Fruit fly (Drosophila melanogaster) whole organism, prepupa: ENCODE results near the gene Agpat2.
A peak's percentile ranks its signal among the peaks of the same experiment; 100 is the strongest.

Experiments used
- CG10669 ChIP-seq: fragments of 200-800 bp; sonication (Bioruptor generic); optimal IDR thresholded peaks from 3 replicates; lab custom pipeline; 2018; ENCODE audit warnings: missing biosample characterization, mild to moderate bottlenecking, missing genetic modification characterization, moderate library complexity
- CG11294 ChIP-seq: fragments of 200-800 bp; sonication (Bioruptor generic); IDR thresholded peaks from 2 replicates; pipeline ENCODE4 v1.3.6; 2022; ENCODE audit warnings: missing biosample characterization, missing genetic modification characterization
- CG11762 ChIP-seq: fragments of 200-800 bp; sonication (Bioruptor generic); optimal IDR thresholded peaks from 3 replicates; lab custom pipeline; 2016; ENCODE audit warnings: missing biosample characterization, missing genetic modification characterization; ENCODE audit not compliant: insufficient read depth
- CG11902 ChIP-seq: fragments of 200-800 bp; sonication (Bioruptor generic); optimal IDR thresholded peaks from 3 replicates; lab custom pipeline; 2016; ENCODE audit warnings: missing biosample characterization, missing genetic modification characterization
- CG15336 ChIP-seq: fragments of 200-800 bp; sonication (Bioruptor generic); IDR thresholded peaks from 2 replicates; pipeline ENCODE4 v1.3.6; 2022; ENCODE audit warnings: missing biosample characterization, missing genetic modification characterization
- CG1621 ChIP-seq: fragments of 200-800 bp; sonication (Bioruptor generic); optimal IDR thresholded peaks from 3 replicates; lab custom pipeline; 2018; ENCODE audit warnings: missing biosample characterization, mild to moderate bottlenecking, missing genetic modification characterization
- CG16779 ChIP-seq: fragments of 200-800 bp; sonication (Bioruptor generic); optimal IDR thresholded peaks from 3 replicates; lab custom pipeline; 2017; ENCODE audit warnings: missing biosample characterization, mild to moderate bottlenecking, missing genetic modification characterization
- CG3032 ChIP-seq: fragments of 200-800 bp; optimal IDR thresholded peaks from 2 replicates; lab custom pipeline; 2019; ENCODE audit warnings: missing biosample characterization, mild to moderate bottlenecking, missing genetic modification characterization, moderate library complexity
- CG31627 ChIP-seq: fragments of 200-800 bp; sonication (Bioruptor generic); optimal IDR thresholded peaks from 3 replicates; lab custom pipeline; 2016; ENCODE audit warnings: missing biosample characterization, missing genetic modification characterization
- CG32006 ChIP-seq: fragments of 200-800 bp; sonication (Bioruptor generic); optimal IDR thresholded peaks from 3 replicates; lab custom pipeline; 2017; ENCODE audit warnings: missing biosample characterization, mild to moderate bottlenecking, missing genetic modification characterization
- CG34406 ChIP-seq: fragments of 200-800 bp; sonication (Bioruptor generic); optimal IDR thresholded peaks from 3 replicates; lab custom pipeline; 2016; ENCODE audit warnings: missing biosample characterization, missing genetic modification characterization
- CG3919 ChIP-seq: fragments of 200-800 bp; sonication (Bioruptor generic); optimal IDR thresholded peaks from 3 replicates; lab custom pipeline; 2016; ENCODE audit warnings: missing biosample characterization, missing genetic modification characterization
- CG6163 ChIP-seq: fragments of 200-800 bp; sonication (Bioruptor generic); IDR thresholded peaks from 3 replicates; pipeline ENCODE4 v1.3.6; 2022; ENCODE audit warnings: missing biosample characterization, missing genetic modification characterization
- CG6276 ChIP-seq: fragments of 200-800 bp; sonication (Bioruptor generic); optimal IDR thresholded peaks from 2 replicates; lab custom pipeline; 2017; ENCODE audit warnings: missing biosample characterization, mild to moderate bottlenecking, missing genetic modification characterization
- CG6792 ChIP-seq: fragments of 200-800 bp; sonication (Bioruptor generic); optimal IDR thresholded peaks from 3 replicates; lab custom pipeline; 2016; ENCODE audit warnings: missing biosample characterization, missing genetic modification characterization
- CG6808 ChIP-seq: fragments of 200-800 bp; sonication (Bioruptor generic); optimal IDR thresholded peaks from 3 replicates; lab custom pipeline; 2017; ENCODE audit warnings: missing biosample characterization, missing genetic modification characterization, mild to moderate bottlenecking, moderate library complexity, missing genetic modification reagents
- CG6854 ChIP-seq: fragments of 200-800 bp; sonication (Bioruptor generic); optimal IDR thresholded peaks from 2 replicates; lab custom pipeline; 2017; ENCODE audit warnings: missing biosample characterization, mild to moderate bottlenecking, missing genetic modification characterization
- CG7368 ChIP-seq: fragments of 200-800 bp; sonication (Bioruptor generic); optimal IDR thresholded peaks from 3 replicates; lab custom pipeline; 2016; ENCODE audit warnings: missing biosample characterization, missing genetic modification characterization
- CG8119 ChIP-seq: fragments of 200-800 bp; sonication (Bioruptor generic); IDR thresholded peaks from 3 replicates; pipeline ENCODE4 v1.3.6; 2022; ENCODE audit warnings: missing biosample characterization, missing genetic modification characterization
- CG8319 ChIP-seq: fragments of 200-800 bp; sonication (Bioruptor generic); optimal IDR thresholded peaks from 3 replicates; lab custom pipeline; 2016; ENCODE audit warnings: missing biosample characterization, missing genetic modification characterization
- CG8632 ChIP-seq: fragments of 200-800 bp; sonication (Bioruptor generic); optimal IDR thresholded peaks from 3 replicates; lab custom pipeline; 2016; ENCODE audit warnings: missing biosample characterization, missing genetic modification characterization
- CG9139 ChIP-seq: fragments of 200-800 bp; sonication (Bioruptor generic); optimal IDR thresholded peaks from 3 replicates; lab custom pipeline; 2017; ENCODE audit warnings: missing biosample characterization, mild to moderate bottlenecking, missing genetic modification characterization
- Eip75B ChIP-seq: fragments of 200-800 bp; sonication (Bioruptor generic); optimal IDR thresholded peaks from 3 replicates; lab custom pipeline; 2016; ENCODE audit warnings: missing biosample characterization, missing genetic modification characterization
- Eip78C ChIP-seq: fragments of 200-800 bp; sonication (Bioruptor generic); peaks from one replicate; lab custom pipeline; 2016; ENCODE audit warnings: missing biosample characterization, missing genetic modification characterization
- Eip93F ChIP-seq: fragments of 200-800 bp; sonication (Bioruptor generic); optimal IDR thresholded peaks from 2 replicates; lab custom pipeline; 2016; ENCODE audit warnings: missing biosample characterization, mild to moderate bottlenecking, missing genetic modification characterization
- Ets21C ChIP-seq: fragments of 200-800 bp; sonication (Bioruptor generic); optimal IDR thresholded peaks from 3 replicates; lab custom pipeline; 2016; ENCODE audit warnings: missing biosample characterization, missing genetic modification characterization
- Ets96B ChIP-seq: fragments of 200-800 bp; optimal IDR thresholded peaks from 2 replicates; lab custom pipeline; 2019; ENCODE audit warnings: missing biosample characterization, mild to moderate bottlenecking, missing genetic modification characterization, moderate library complexity
- Gug ChIP-seq: fragments of 200-800 bp; sonication (Bioruptor generic); IDR thresholded peaks from 2 replicates; pipeline ENCODE4 v1.3.6; 2022; ENCODE audit warnings: missing biosample characterization, missing genetic modification characterization
- Hr38 ChIP-seq: sonication (Bioruptor generic); optimal IDR thresholded peaks from 2 replicates; lab custom pipeline; 2016; ENCODE audit warnings: missing biosample characterization, missing genetic modification characterization
- Hr39 ChIP-seq: fragments of 200-800 bp; sonication (Bioruptor generic); optimal IDR thresholded peaks from 2 replicates; lab custom pipeline; 2016; ENCODE audit warnings: missing biosample characterization, missing genetic modification characterization
- Hr4 ChIP-seq: fragments of 200-800 bp; sonication (Bioruptor generic); optimal IDR thresholded peaks from 3 replicates; lab custom pipeline; 2016; ENCODE audit warnings: missing biosample characterization, missing genetic modification characterization
- Lpt ChIP-seq: fragments of 200-800 bp; sonication (Bioruptor generic); optimal IDR thresholded peaks from 3 replicates; lab custom pipeline; 2016; ENCODE audit warnings: missing biosample characterization, missing genetic modification characterization
- Met ChIP-seq: fragments of 200-800 bp; sonication (Bioruptor generic); optimal IDR thresholded peaks from 3 replicates; lab custom pipeline; 2016; ENCODE audit warnings: missing biosample characterization, missing genetic modification characterization
- OdsH ChIP-seq: fragments of 200-800 bp; sonication (Bioruptor generic); optimal IDR thresholded peaks from 3 replicates; lab custom pipeline; 2016; ENCODE audit warnings: missing biosample characterization, missing genetic modification characterization
- Smox ChIP-seq: fragments of 200-800 bp; sonication (Bioruptor generic); optimal IDR thresholded peaks from 3 replicates; lab custom pipeline; 2016; ENCODE audit warnings: missing biosample characterization, missing genetic modification characterization
- Sox102F ChIP-seq: fragments of 200-800 bp; sonication (Bioruptor generic); optimal IDR thresholded peaks from 2 replicates; lab custom pipeline; 2016; ENCODE audit warnings: missing biosample characterization, mild to moderate bottlenecking, missing genetic modification characterization
- Sox14 ChIP-seq: fragments of 200-800 bp; sonication (Bioruptor generic); optimal IDR thresholded peaks from 3 replicates; lab custom pipeline; 2016; ENCODE audit warnings: missing biosample characterization, missing genetic modification characterization
- Sox15 ChIP-seq: fragments of 200-800 bp; sonication (Bioruptor generic); optimal IDR thresholded peaks from 3 replicates; lab custom pipeline; 2016; ENCODE audit warnings: missing biosample characterization, missing genetic modification characterization
- cyc ChIP-seq: fragments of 200-800 bp; sonication (Bioruptor generic); optimal IDR thresholded peaks from 3 replicates; lab custom pipeline; 2016; ENCODE audit warnings: missing biosample characterization, missing genetic modification characterization
- dac ChIP-seq: fragments of 200-800 bp; sonication (Bioruptor generic); optimal IDR thresholded peaks from 2 replicates; lab custom pipeline; 2017; ENCODE audit warnings: missing biosample characterization, mild to moderate bottlenecking, missing genetic modification characterization
- dsx ChIP-seq: fragments of 200-800 bp; optimal IDR thresholded peaks from 3 replicates; lab custom pipeline; 2019; ENCODE audit warnings: missing biosample characterization, mild to moderate bottlenecking, missing genetic modification characterization, moderate library complexity; ENCODE audit not compliant: poor library complexity, severe bottlenecking
- fd59A ChIP-seq: fragments of 200-800 bp; sonication (Bioruptor generic); optimal IDR thresholded peaks from 2 replicates; lab custom pipeline; 2017; ENCODE audit warnings: missing biosample characterization, mild to moderate bottlenecking, missing genetic modification characterization, missing genetic modification reagents
- fd85E ChIP-seq: fragments of 200-800 bp; sonication (Bioruptor generic); optimal IDR thresholded peaks from 3 replicates; lab custom pipeline; 2016; ENCODE audit warnings: missing biosample characterization, missing genetic modification characterization
- lz ChIP-seq: fragments of 200-800 bp; sonication (Bioruptor generic); optimal IDR thresholded peaks from 3 replicates; lab custom pipeline; 2016; ENCODE audit warnings: missing biosample characterization, missing genetic modification characterization
- net ChIP-seq: fragments of 200-800 bp; sonication (Bioruptor generic); optimal IDR thresholded peaks from 3 replicates; lab custom pipeline; 2016; ENCODE audit warnings: missing biosample characterization, missing genetic modification characterization
- pdm3 ChIP-seq: fragments of 200-800 bp; sonication (Bioruptor generic); optimal IDR thresholded peaks from 3 replicates; lab custom pipeline; 2016; ENCODE audit warnings: missing biosample characterization, missing genetic modification characterization
- salr ChIP-seq, 2 experiments: fragments of 200-800 bp; sonication (Bioruptor generic); optimal IDR thresholded peaks; 3 replicates each; lab custom pipeline; 2016 to 2018; ENCODE audit warnings: missing biosample characterization in 2 of 2, missing genetic modification characterization in 2 of 2, mild to moderate bottlenecking in 1 of 2
- spab ChIP-seq: fragments of 200-800 bp; sonication (Bioruptor generic); optimal IDR thresholded peaks from 2 replicates; lab custom pipeline; 2017; ENCODE audit warnings: missing biosample characterization, mild to moderate bottlenecking, missing genetic modification characterization, missing genetic modification reagents
- ss ChIP-seq, 2 experiments: fragments of 200-800 bp; sonication (Bioruptor generic); optimal IDR thresholded peaks; 2 replicates in 1 of 2; 3 replicates in 1 of 2; lab custom pipeline; 2017 to 2018; ENCODE audit warnings: mild to moderate bottlenecking in 2 of 2, missing biosample characterization in 2 of 2, missing genetic modification characterization in 2 of 2, moderate library complexity in 1 of 2
- svp ChIP-seq: fragments of 200-800 bp; sonication (Bioruptor generic); peaks from one replicate; lab custom pipeline; 2016; ENCODE audit warnings: missing biosample characterization, missing genetic modification characterization
- topi ChIP-seq: fragments of 200-800 bp; sonication (Bioruptor generic); optimal IDR thresholded peaks from 3 replicates; lab custom pipeline; 2016; ENCODE audit warnings: missing biosample characterization, missing genetic modification characterization
- vri ChIP-seq: fragments of 200-800 bp; sonication (Bioruptor generic); optimal IDR thresholded peaks from 3 replicates; lab custom pipeline; 2016; ENCODE audit warnings: missing biosample characterization, mild to moderate bottlenecking, missing genetic modification characterization

Agpat2 gene

dm6 chr2L:8473448-8473847, 9.7 kb upstream of the Agpat2 start:
- TF ChIP-seq CG8632 (GFP tag; lab: Kevin White, UChicago) (peak; percentile 68), CG31627 (GFP tag; lab: Kevin White, UChicago) (peak; percentile 73), fd59A (GFP tag; lab: Kevin White, UChicago) (peak; percentile 62), CG3919 (peak; percentile 77), Ets96B (peak; percentile 67), Hr39 (GFP tag; lab: Kevin White, UChicago) (peak; percentile 70), Smox (GFP tag; lab: Kevin White, UChicago) (peak; percentile 63), OdsH (GFP tag; lab: Kevin White, UChicago) (peak; percentile 66), dac (no peak), salr (GFP tag; optimal IDR thresholded peaks at IDR 0.05; lab: Kevin White, UChicago) (peak; percentile 41 to 44), Ets21C (GFP tag; lab: Kevin White, UChicago) (peak; percentile 56), vri (GFP tag; lab: Kevin White, UChicago) (peak; percentile 61), CG32006 (GFP tag; lab: Kevin White, UChicago) (peak; percentile 58), CG9139 (peak; percentile 27), svp (GFP tag; lab: Kevin White, UChicago) (peak; percentile 94), CG15336 (GFP tag; lab: Robert Waterston, UW) (peak; percentile 72), CG11294 (peak; percentile 31; the same call in 1 of the 2 replicates), ss (GFP tag; optimal IDR thresholded peaks at IDR 0.05; lab: Kevin White, UChicago) (peak; percentile 81 to 82), Gug (GFP tag; lab: Robert Waterston, UW) (peak; percentile 40; the same call in 1 of the 2 replicates), CG3032 (tag; lab: Kevin White, UChicago) (peak; percentile 81), Sox15 (peak; percentile 69), Hr38 (GFP tag; lab: Kevin White, UChicago) (no peak), CG6276 (GFP tag; lab: Kevin White, UChicago) (peak; percentile 39), CG16779 (tag; lab: Kevin White, UChicago) (peak; percentile 35), Sox102F (peak; percentile 78), Eip78C (GFP tag; lab: Kevin White, UChicago) (peak; percentile 94), Met (peak; percentile 85), CG11902 (GFP tag; lab: Kevin White, UChicago) (peak; percentile 70), CG8319 (peak; percentile 72), Eip93F (GFP tag; lab: Kevin White, UChicago) (peak; percentile 34), cyc (peak; percentile 74), CG7368 (GFP tag; lab: Kevin White, UChicago) (peak; percentile 69), CG34406 (GFP tag; lab: Kevin White, UChicago) (peak; percentile 71), pdm3 (GFP tag; lab: Kevin White, UChicago) (peak; percentile 73), net (GFP tag; lab: Kevin White, UChicago) (peak; percentile 79), spab (GFP tag; lab: Kevin White, UChicago) (peak; percentile 84), CG6792 (GFP tag; lab: Kevin White, UChicago) (peak; percentile 74), CG1621 (tag; lab: Kevin White, UChicago) (peak; percentile 58), Lpt (GFP tag; lab: Kevin White, UChicago) (peak; percentile 36), CG10669 (GFP tag; lab: Kevin White, UChicago) (peak; percentile 84), Sox14 (GFP tag; lab: Kevin White, UChicago) (peak; percentile 85), fd85E (GFP tag; lab: Kevin White, UChicago) (peak; percentile 31), dsx (GFP tag; lab: Kevin White, UChicago) (peak; percentile 63), CG11762 (GFP tag; lab: Kevin White, UChicago) (peak; percentile 50), Eip75B (GFP tag; lab: Kevin White, UChicago) (peak; percentile 73), CG6163 (peak; percentile 75; the same call in 2 of the 3 replicates), CG6854 (GFP tag; lab: Kevin White, UChicago) (peak; percentile 78), CG8119 (peak; percentile 71; the same call in 2 of the 3 replicates), CG6808 (GFP tag; lab: Kevin White, UChicago) (peak; percentile 84), Hr4 (peak; percentile 51), lz (GFP tag; lab: Kevin White, UChicago) (peak; percentile 77), topi (GFP tag; lab: Kevin White, UChicago) (peak; percentile 73)
